Worm (Caenorhabditis elegans) whole organism, mixed stage, embryonic: ENCODE data around the gene alh-9.

Experiments used
- M03D4.4 ChIP-seq: sonication (generic microtip); optimal IDR thresholded peaks from 2 replicates; lab custom pipeline; 2017; ENCODE audit warnings: mild to moderate bottlenecking, missing genetic modification characterization, missing compliant biosample characterization
- blmp-1 ChIP-seq: fragments of 150-350 bp; optimal IDR thresholded peaks from 2 replicates; lab custom pipeline; 2014; ENCODE audit warnings: missing biosample characterization, missing genetic modification characterization
- ceh-39 ChIP-seq: fragments of 150-350 bp; optimal IDR thresholded peaks from 2 replicates; lab custom pipeline; 2014; ENCODE audit warnings: missing biosample characterization, missing genetic modification characterization
- ces-1 ChIP-seq: fragments of 150-350 bp; optimal IDR thresholded peaks from 2 replicates; lab custom pipeline; 2014; ENCODE audit warnings: missing biosample characterization, missing genetic modification reagents, missing genetic modification characterization
- cnd-1 ChIP-seq: fragments of 200-800 bp; sonication (Bioruptor generic); optimal IDR thresholded peaks from 2 replicates; lab custom pipeline; 2018; ENCODE audit warnings: mild to moderate bottlenecking, missing genetic modification characterization, missing compliant biosample characterization
- elt-1 ChIP-seq: sonication (generic microtip); optimal IDR thresholded peaks from 2 replicates; lab custom pipeline; 2017; ENCODE audit warnings: missing genetic modification characterization, mild to moderate bottlenecking, missing compliant biosample characterization, antibody characterized with exemption, moderate library complexity, borderline replicate concordance; ENCODE audit not compliant: insufficient read depth
- elt-3 ChIP-seq: fragments of 150-350 bp; optimal IDR thresholded peaks from 2 replicates; lab custom pipeline; 2014; ENCODE audit warnings: missing biosample characterization, missing genetic modification characterization
- flh-1 ChIP-seq: fragments of 200-800 bp; sonication (Bioruptor generic); optimal IDR thresholded peaks from 2 replicates; lab custom pipeline; 2018; ENCODE audit warnings: mild to moderate bottlenecking, missing genetic modification characterization, moderate library complexity, missing compliant biosample characterization
- ham-2 ChIP-seq: fragments of 200-800 bp; sonication (Bioruptor generic); optimal IDR thresholded peaks from 2 replicates; lab custom pipeline; 2018; ENCODE audit warnings: mild to moderate bottlenecking, missing genetic modification characterization, missing compliant biosample characterization
- hlh-1 ChIP-seq: fragments of 150-350 bp; optimal IDR thresholded peaks from 2 replicates; lab custom pipeline; 2014; ENCODE audit warnings: missing biosample characterization, missing genetic modification reagents, missing genetic modification characterization
- lin-13 ChIP-seq: fragments of 150-350 bp; optimal IDR thresholded peaks from 2 replicates; lab custom pipeline; 2014; ENCODE audit warnings: missing biosample characterization, missing genetic modification characterization
- lin-32 ChIP-seq: fragments of 200-800 bp; sonication (Bioruptor generic); optimal IDR thresholded peaks from 2 replicates; lab custom pipeline; 2018; ENCODE audit warnings: mild to moderate bottlenecking, missing genetic modification characterization, missing compliant biosample characterization
- lsy-2 ChIP-seq: fragments of 150-350 bp; optimal IDR thresholded peaks from 2 replicates; lab custom pipeline; 2014; ENCODE audit warnings: missing biosample characterization, missing genetic modification characterization
- mab-5 ChIP-seq: fragments of 150-350 bp; optimal IDR thresholded peaks from 2 replicates; lab custom pipeline; 2014; ENCODE audit warnings: missing biosample characterization, missing genetic modification characterization
- mep-1 ChIP-seq: fragments of 150-350 bp; optimal IDR thresholded peaks from 2 replicates; lab custom pipeline; 2017; ENCODE audit warnings: missing biosample characterization, missing genetic modification reagents, missing genetic modification characterization, inconsistent platforms
- mls-2 ChIP-seq: sonication (generic microtip); optimal IDR thresholded peaks from 2 replicates; lab custom pipeline; 2016; ENCODE audit warnings: mild to moderate bottlenecking, missing genetic modification characterization, moderate library complexity, missing compliant biosample characterization
- nhr-12 ChIP-seq: fragments of 150-350 bp; optimal IDR thresholded peaks from 2 replicates; lab custom pipeline; 2014; ENCODE audit warnings: missing biosample characterization, missing genetic modification characterization
- nhr-237 ChIP-seq: fragments of 150-350 bp; optimal IDR thresholded peaks from 2 replicates; lab custom pipeline; 2014; ENCODE audit warnings: missing biosample characterization, missing genetic modification characterization
- nhr-28 ChIP-seq: fragments of 150-350 bp; optimal IDR thresholded peaks from 2 replicates; lab custom pipeline; 2014; ENCODE audit warnings: missing biosample characterization, missing genetic modification characterization
- nhr-76 ChIP-seq: sonication (generic microtip); optimal IDR thresholded peaks from 2 replicates; lab custom pipeline; 2017; ENCODE audit warnings: missing biosample characterization, missing genetic modification characterization
- pha-4 ChIP-seq: fragments of 150-350 bp; optimal IDR thresholded peaks from 2 replicates; lab custom pipeline; 2018; ENCODE audit warnings: missing biosample characterization, missing genetic modification reagents, missing genetic modification characterization
- sem-2 ChIP-seq: fragments of 200-800 bp; sonication (Bioruptor generic); optimal IDR thresholded peaks from 2 replicates; lab custom pipeline; 2018; ENCODE audit warnings: mild to moderate bottlenecking, missing genetic modification characterization, missing compliant biosample characterization
- snpc-4 ChIP-seq: fragments of 150-350 bp; optimal IDR thresholded peaks from 2 replicates; lab custom pipeline; 2014; ENCODE audit warnings: missing biosample characterization, missing genetic modification characterization
- sptf-1 ChIP-seq: sonication (generic microtip); optimal IDR thresholded peaks from 2 replicates; lab custom pipeline; 2017; ENCODE audit warnings: mild to moderate bottlenecking, missing genetic modification characterization, moderate library complexity, missing compliant biosample characterization
- tbx-8 ChIP-seq: fragments of 200-800 bp; sonication (Bioruptor generic); optimal IDR thresholded peaks from 2 replicates; lab custom pipeline; 2018; ENCODE audit warnings: mild to moderate bottlenecking, missing genetic modification characterization, moderate library complexity, missing compliant biosample characterization
- unc-120 ChIP-seq: sonication (generic microtip); optimal IDR thresholded peaks from 2 replicates; lab custom pipeline; 2017; ENCODE audit warnings: missing genetic modification characterization, missing compliant biosample characterization; ENCODE audit not compliant: poor library complexity, severe bottlenecking
- unc-62 ChIP-seq: fragments of 150-350 bp; optimal IDR thresholded peaks from 2 replicates; lab custom pipeline; 2014; ENCODE audit warnings: missing biosample characterization, missing genetic modification reagents, missing genetic modification characterization
- zip-8 ChIP-seq: fragments of 150-350 bp; optimal IDR thresholded peaks from 2 replicates; lab custom pipeline; 2014; ENCODE audit warnings: missing biosample characterization, missing genetic modification characterization

The alh-9 gene

ce11 chrIII:5834663-5835062, 21.2 kb upstream of the alh-9 start:
- peak; percentile 54 for TF ChIP-seq ces-1
- TF ChIP-seq elt-3 (tag; lab: Kevin White, UChicago) = no peak

ce11 chrIII:5835163-5835871, 20.5 kb upstream of the alh-9 start:
- TF ChIP-seq unc-120 = peak; percentile 53
- peak; percentile 10 for TF ChIP-seq elt-3 (tag; lab: Kevin White, UChicago)
- TF ChIP-seq hlh-1 (tag; lab: Kevin White, UChicago) = peak; percentile 88
- no peak for TF ChIP-seq elt-1 (tag; lab: Kevin White, UChicago)

ce11 chrIII:5836261-5836660, 19.6 kb upstream of the alh-9 start:
- no peak for TF ChIP-seq nhr-237 (tag; lab: Kevin White, UChicago)
- no peak for TF ChIP-seq nhr-12
- TF ChIP-seq M03D4.4 (tag; lab: Kevin White, UChicago) = no peak
- TF ChIP-seq snpc-4 (tag; lab: Kevin White, UChicago) = no peak
- TF ChIP-seq unc-120 = no peak
- peak; percentile 6 for TF ChIP-seq elt-1 (tag; lab: Kevin White, UChicago)
- no peak for TF ChIP-seq flh-1 (GFP tag; lab: Kevin White, UChicago)
- no peak for TF ChIP-seq lsy-2

ce11 chrIII:5836816-5837215, 19.0 kb upstream of the alh-9 start, which contains the start of gene W04D12.1:
Gene W04D12.1 (plus strand): TSS chrIII:5836926.
- TF ChIP-seq sptf-1 (tag; lab: Kevin White, UChicago) (peak; percentile 21), hlh-1 (tag; lab: Kevin White, UChicago) (no peak), nhr-237 (tag; lab: Kevin White, UChicago) (peak; percentile 27), pha-4 (tag; lab: Kevin White, UChicago) (no peak)

- no peak for TF ChIP-seq hlh-1 (tag; lab: Kevin White, UChicago)
- no peak for TF ChIP-seq ceh-39
- no peak for TF ChIP-seq nhr-12
- TF ChIP-seq mep-1 (tag; lab: Kevin White, UChicago) = peak; percentile 26
- no peak for TF ChIP-seq unc-120
- no peak for TF ChIP-seq M03D4.4 (tag; lab: Kevin White, UChicago)
- no peak for TF ChIP-seq pha-4 (tag; lab: Kevin White, UChicago)
- no peak for TF ChIP-seq blmp-1 (tag; lab: Kevin White, UChicago)
- TF ChIP-seq unc-62 = no peak
- TF ChIP-seq ham-2 (GFP tag; lab: Kevin White, UChicago) = peak; percentile 48
- no peak for TF ChIP-seq lsy-2
- no peak for TF ChIP-seq cnd-1 (tag; lab: Kevin White, UChicago)
- TF ChIP-seq mls-2 (tag; lab: Kevin White, UChicago) = no peak
- TF ChIP-seq nhr-28 (tag; lab: Kevin White, UChicago) = no peak
- peak; percentile 95 for TF ChIP-seq elt-1 (tag; lab: Kevin White, UChicago)
- no peak for TF ChIP-seq sem-2 (GFP tag; lab: Kevin White, UChicago)
- no peak for TF ChIP-seq ces-1
- TF ChIP-seq nhr-76 (tag; lab: Kevin White, UChicago) = no peak
- no peak for TF ChIP-seq flh-1 (GFP tag; lab: Kevin White, UChicago)
- no peak for TF ChIP-seq mab-5 (tag; lab: Kevin White, UChicago)
- no peak for TF ChIP-seq nhr-237 (tag; lab: Kevin White, UChicago)
- TF ChIP-seq lin-32 (GFP tag; lab: Kevin White, UChicago) = no peak
- TF ChIP-seq tbx-8 = no peak
- peak; percentile 15 for TF ChIP-seq elt-3 (tag; lab: Kevin White, UChicago)
- TF ChIP-seq zip-8 = no peak
- TF ChIP-seq lin-13 (tag; lab: Kevin White, UChicago) = no peak
These were observed 17.4 kb upstream of the alh-9 start for ce11 chrIII:5838159-5839046.
